Worm (Caenorhabditis elegans): ENCODE measurements around the gene cutl-25.

DNA sequence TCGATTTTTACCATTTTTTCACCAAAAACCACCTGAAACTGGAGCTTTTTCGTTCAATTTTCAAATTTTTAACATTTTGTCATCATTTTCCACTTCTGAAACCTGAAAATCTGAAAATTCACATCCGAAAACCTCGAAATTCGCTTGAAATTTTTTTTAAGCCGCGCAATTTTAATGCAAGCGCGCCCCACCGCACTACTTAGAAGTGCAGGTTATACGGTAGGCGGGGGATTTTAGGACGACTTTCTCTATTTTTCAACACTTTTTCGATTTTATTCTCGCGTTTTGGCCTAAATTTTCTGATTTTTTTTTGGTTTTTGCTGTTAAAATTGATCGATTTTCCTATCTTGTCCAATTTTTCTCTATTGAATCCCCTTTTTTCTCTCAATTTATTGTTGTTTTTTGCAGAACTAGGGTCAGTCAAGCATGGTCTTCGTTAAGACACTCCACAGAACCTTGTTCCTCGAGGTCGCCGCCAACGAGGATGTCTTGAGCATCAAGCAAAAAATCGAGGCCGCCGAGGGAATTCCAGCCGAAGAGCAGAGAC, 21.0 kb upstream of the cutl-25 start, which contains the start of gene ubl-1:
- TF ChIP-seq ama-1 (optimal IDR thresholded peaks at IDR 0.05), result no peak
- TF ChIP-seq nhr-84 (tag; optimal IDR thresholded peaks at IDR 0.05), result no peak
- peak; percentile 51 for TF ChIP-seq lin-39 (tag; optimal IDR thresholded peaks at IDR 0.05)
- no peak for TF ChIP-seq nhr-28 (tag; optimal IDR thresholded peaks at IDR 0.05)
- TF ChIP-seq hpl-2 (GFP tag; optimal IDR thresholded peaks at IDR 0.05), result peak; percentile 65
- TF ChIP-seq zag-1 (tag; optimal IDR thresholded peaks at IDR 0.05), result peak; percentile 60

Data from whole organism, L1 larva.